2 fruit fly cellular contexts compared by ENCODE assay signal in genomic region chr3R:18168929-18169350, dm6.
A peak's percentile ranks its signal among the peaks of the same experiment; 100 is the strongest.
TF ChIP-seq lines count a peak whose summit lies in the region.

No protein-coding gene starts in this region.

TF ChIP-seq in whole organism, embryonic, 481 proteins besides CTCF, POLR2A, EP300 and RAD21 (continued from another document and continues in another):
- TF ChIP-seq so (GFP tag; IDR thresholded peaks at IDR 0.05; lab: Robert Waterston, UW) (no peak), ERR (GFP tag; optimal IDR thresholded peaks at IDR 0.05; lab: Kevin White, UChicago) (no peak), CG30403 (GFP tag; optimal IDR thresholded peaks at IDR 0.05; lab: Kevin White, UChicago) (no peak), Stat92E (GFP tag; optimal IDR thresholded peaks at IDR 0.05; lab: Kevin White, UChicago) (no peak), btn (GFP tag; optimal IDR thresholded peaks at IDR 0.05; lab: Kevin White, UChicago) (no peak), CoRest (tag; optimal IDR thresholded peaks at IDR 0.05; lab: Kevin White, UChicago) (peak; percentile 6), chif (GFP tag; optimal IDR thresholded peaks at IDR 0.05; lab: Kevin White, UChicago) (peak in 1 of 2 experiments; percentile 2), wdn (GFP tag; IDR thresholded peaks at IDR 0.05; lab: Robert Waterston, UW) (no peak), CG6683 (GFP tag; optimal IDR thresholded peaks at IDR 0.05; lab: Kevin White, UChicago) (no peak), vvl (GFP tag; IDR thresholded peaks at IDR 0.05; lab: Robert Waterston, UW) (no peak; the same call in 1 of the 2 replicates), Oaz (GFP tag; IDR thresholded peaks at IDR 0.05; lab: Robert Waterston, UW) (no peak), CG30431 (GFP tag; optimal IDR thresholded peaks at IDR 0.05; lab: Kevin White, UChicago) (no peak), CG6765 (GFP tag; optimal IDR thresholded peaks at IDR 0.05; lab: Kevin White, UChicago) (no peak), CG18262 (tag; optimal IDR thresholded peaks at IDR 0.05; lab: Kevin White, UChicago) (peak; percentile 51), CG1603 (tag; optimal IDR thresholded peaks at IDR 0.05; lab: Kevin White, UChicago) (peak; percentile 38), CG8478 (optimal IDR thresholded peaks at IDR 0.05; lab: Kevin White, UChicago) (no peak), CG15479 (GFP tag; optimal IDR thresholded peaks at IDR 0.05; lab: Kevin White, UChicago) (no peak), dysf (GFP tag; IDR thresholded peaks at IDR 0.05; lab: Robert Waterston, UW) (0 out of 3 replicates have a peak, but pooled peaks have one; percentile 46), Kr (GFP tag; optimal IDR thresholded peaks at IDR 0.05; lab: Kevin White, UChicago) (no peak), CG16815 (GFP tag; optimal IDR thresholded peaks at IDR 0.05; lab: Kevin White, UChicago) (no peak), CG2199 (GFP tag; IDR thresholded peaks at IDR 0.05; lab: Robert Waterston, UW) (peak; percentile 81; the same call in 2 of the 3 replicates), chm (GFP tag; IDR thresholded peaks at IDR 0.05; lab: Robert Waterston, UW) (no peak), CG17186 (GFP tag; optimal IDR thresholded peaks at IDR 0.05; lab: Kevin White, UChicago) (no peak), Side (GFP tag; optimal IDR thresholded peaks at IDR 0.05; lab: Kevin White, UChicago) (peak; percentile 7), CG15073 (GFP tag; optimal IDR thresholded peaks at IDR 0.05; lab: Kevin White, UChicago) (no peak), scrt (GFP tag; optimal IDR thresholded peaks at IDR 0.05; lab: Kevin White, UChicago) (no peak), Xbp1 (GFP tag; optimal IDR thresholded peaks at IDR 0.05; lab: Kevin White, UChicago) (peak; percentile 3), CG15011 (GFP tag; optimal IDR thresholded peaks at IDR 0.05; lab: Kevin White, UChicago) (no peak), CG3838 (GFP tag; optimal IDR thresholded peaks at IDR 0.05; lab: Kevin White, UChicago) (no peak), Xrp1 (GFP tag; IDR thresholded peaks at IDR 0.05; lab: Robert Waterston, UW) (0 out of 2 replicates have a peak, but pooled peaks have one; percentile 13), luna (GFP tag; optimal IDR thresholded peaks at IDR 0.05; lab: Kevin White, UChicago) (no peak), gem (tag; optimal IDR thresholded peaks at IDR 0.05; lab: Kevin White, UChicago) (peak; percentile 9), Hsf (GFP tag; optimal IDR thresholded peaks at IDR 0.05; lab: Kevin White, UChicago) (peak; percentile 10), mam (GFP tag; optimal IDR thresholded peaks at IDR 0.05; lab: Kevin White, UChicago) (no peak), Drgx (GFP tag; IDR thresholded peaks at IDR 0.05; lab: Robert Waterston, UW) (0 out of 2 replicates have a peak, but pooled peaks have one; percentile 30), wor (GFP tag; IDR thresholded peaks at IDR 0.05; lab: Robert Waterston, UW) (no peak), CG31365 (tag; optimal IDR thresholded peaks at IDR 0.05; lab: Kevin White, UChicago) (no peak), unpg (GFP tag; optimal IDR thresholded peaks at IDR 0.05; lab: Kevin White, UChicago) (peak; percentile 9), fru (optimal IDR thresholded peaks at IDR 0.05; lab: Kevin White, UChicago) (no peak), gcm (GFP tag; optimal IDR thresholded peaks at IDR 0.05; lab: Kevin White, UChicago) (no peak), CG10321 (GFP tag; IDR thresholded peaks at IDR 0.05; lab: Robert Waterston, UW) (no peak), crol (GFP tag; IDR thresholded peaks at IDR 0.05; lab: Robert Waterston, UW) (no peak), nerfin-2 (GFP tag; IDR thresholded peaks at IDR 0.05; lab: Robert Waterston, UW; ENCODE audit: partially characterized antibody) (no peak), CG3163 (GFP tag; optimal IDR thresholded peaks at IDR 0.05; lab: Kevin White, UChicago) (no peak), CG10979 (tag; optimal IDR thresholded peaks at IDR 0.05; lab: Kevin White, UChicago) (no peak), CG13624 (GFP tag; optimal IDR thresholded peaks at IDR 0.05; lab: Kevin White, UChicago) (no peak), MBD-R2 (GFP tag; IDR thresholded peaks at IDR 0.05; lab: Robert Waterston, UW) (no peak), Fer3 (tag; optimal IDR thresholded peaks at IDR 0.05; lab: Kevin White, UChicago) (peak; percentile 21), CG34376 (GFP tag; optimal IDR thresholded peaks at IDR 0.05; lab: Kevin White, UChicago) (no peak), Dll (GFP tag; IDR thresholded peaks at IDR 0.05; lab: Robert Waterston, UW; ENCODE audit: partially characterized antibody) (no peak), danr (GFP tag; IDR thresholded peaks at IDR 0.05; lab: Robert Waterston, UW) (no peak), CG30020 (tag; optimal IDR thresholded peaks at IDR 0.05; lab: Kevin White, UChicago) (no peak), zf30C (GFP tag; optimal IDR thresholded peaks at IDR 0.05; lab: Kevin White, UChicago) (no peak), Ada2b (GFP tag; IDR thresholded peaks at IDR 0.05; lab: Robert Waterston, UW) (no peak), CG2678 (tag; optimal IDR thresholded peaks at IDR 0.05; lab: Kevin White, UChicago) (peak; percentile 13), CG12104 (GFP tag; optimal IDR thresholded peaks at IDR 0.05; lab: Kevin White, UChicago) (no peak), Dp (GFP tag; optimal IDR thresholded peaks at IDR 0.05; lab: Kevin White, UChicago) (no peak), dm (GFP tag; optimal IDR thresholded peaks at IDR 0.05; lab: Kevin White, UChicago) (no peak), tna (GFP tag; IDR thresholded peaks at IDR 0.05; lab: Robert Waterston, UW; ENCODE audit: partially characterized antibody) (no peak), row (GFP tag; IDR thresholded peaks at IDR 0.05; lab: Robert Waterston, UW) (peak; percentile 28; the same call in 1 of the 3 replicates), Nf-YC (tag; optimal IDR thresholded peaks at IDR 0.05; lab: Kevin White, UChicago) (no peak), sc (optimal IDR thresholded peaks at IDR 0.05; lab: Kevin White, UChicago) (no peak), sc (GFP tag; optimal IDR thresholded peaks at IDR 0.05; lab: Kevin White, UChicago) (no peak), CG32532 (GFP tag; IDR thresholded peaks at IDR 0.05; lab: Robert Waterston, UW) (no peak), CG10147 (GFP tag; optimal IDR thresholded peaks at IDR 0.05; lab: Kevin White, UChicago) (no peak), az2 (GFP tag; optimal IDR thresholded peaks at IDR 0.05; lab: Kevin White, UChicago) (peak; percentile 9), CG14441 (GFP tag; IDR thresholded peaks at IDR 0.05; lab: Robert Waterston, UW) (no peak), CG1233 (GFP tag; optimal IDR thresholded peaks at IDR 0.05; lab: Kevin White, UChicago) (no peak)

TF ChIP-seq in whole organism, prepupa, 60 proteins besides CTCF, POLR2A, EP300 and RAD21 (continued from another document):
- TF ChIP-seq CG11762 (GFP tag; optimal IDR thresholded peaks at IDR 0.05; lab: Kevin White, UChicago; ENCODE audit: insufficient read depth) (peak; percentile 6), Eip78C (GFP tag; lab: Kevin White, UChicago) (peak; percentile 89), lz (GFP tag; optimal IDR thresholded peaks at IDR 0.05; lab: Kevin White, UChicago) (peak; percentile 32), Lpt (GFP tag; optimal IDR thresholded peaks at IDR 0.05; lab: Kevin White, UChicago) (no peak), fd85E (GFP tag; optimal IDR thresholded peaks at IDR 0.05; lab: Kevin White, UChicago) (no peak), salr (GFP tag; optimal IDR thresholded peaks at IDR 0.05; lab: Kevin White, UChicago) (peak in 1 of 2 experiments; percentile 22), CG32006 (GFP tag; optimal IDR thresholded peaks at IDR 0.05; lab: Kevin White, UChicago) (peak; percentile 44), CG10631 (GFP tag; optimal IDR thresholded peaks at IDR 0.05; lab: Kevin White, UChicago) (peak; percentile 35), CG8632 (GFP tag; optimal IDR thresholded peaks at IDR 0.05; lab: Kevin White, UChicago) (no peak), Gug (GFP tag; IDR thresholded peaks at IDR 0.05; lab: Robert Waterston, UW) (no peak), CG6854 (GFP tag; optimal IDR thresholded peaks at IDR 0.05; lab: Kevin White, UChicago) (no peak), Sox102F (GFP tag; optimal IDR thresholded peaks at IDR 0.05; lab: Kevin White, UChicago) (peak; percentile 10), Hr4 (GFP tag; optimal IDR thresholded peaks at IDR 0.05; lab: Kevin White, UChicago) (peak; percentile 16), topi (GFP tag; optimal IDR thresholded peaks at IDR 0.05; lab: Kevin White, UChicago) (peak; percentile 21), CG9139 (GFP tag; optimal IDR thresholded peaks at IDR 0.05; lab: Kevin White, UChicago) (no peak), CG6808 (GFP tag; optimal IDR thresholded peaks at IDR 0.05; lab: Kevin White, UChicago) (no peak), Hr38 (GFP tag; optimal IDR thresholded peaks at IDR 0.05; lab: Kevin White, UChicago) (no peak), Eip93F (GFP tag; optimal IDR thresholded peaks at IDR 0.05; lab: Kevin White, UChicago) (no peak), Ets21C (GFP tag; optimal IDR thresholded peaks at IDR 0.05; lab: Kevin White, UChicago) (no peak), vri (GFP tag; optimal IDR thresholded peaks at IDR 0.05; lab: Kevin White, UChicago) (peak; percentile 15), CG11294 (GFP tag; IDR thresholded peaks at IDR 0.05; lab: Robert Waterston, UW) (no peak), CG3032 (tag; optimal IDR thresholded peaks at IDR 0.05; lab: Kevin White, UChicago) (peak; percentile 28), acj6 (GFP tag; optimal IDR thresholded peaks at IDR 0.05; lab: Kevin White, UChicago) (peak; percentile 26), Ets96B (tag; optimal IDR thresholded peaks at IDR 0.05; lab: Kevin White, UChicago) (peak; percentile 23), dac (GFP tag; optimal IDR thresholded peaks at IDR 0.05; lab: Kevin White, UChicago) (no peak), CG34406 (GFP tag; optimal IDR thresholded peaks at IDR 0.05; lab: Kevin White, UChicago) (peak; percentile 2), dsx (GFP tag; optimal IDR thresholded peaks at IDR 0.05; lab: Kevin White, UChicago; ENCODE audit: poor library complexity, severe bottlenecking) (no peak), CG31627 (GFP tag; optimal IDR thresholded peaks at IDR 0.05; lab: Kevin White, UChicago) (peak; percentile 56), achi (GFP tag; optimal IDR thresholded peaks at IDR 0.05; lab: Kevin White, UChicago) (peak; percentile 47), Hr39 (GFP tag; optimal IDR thresholded peaks at IDR 0.05; lab: Kevin White, UChicago) (peak; percentile 27), CG6163 (GFP tag; IDR thresholded peaks at IDR 0.05; lab: Robert Waterston, UW) (0 out of 3 replicates have a peak, but pooled peaks have one; percentile 27), cyc (GFP tag; optimal IDR thresholded peaks at IDR 0.05; lab: Kevin White, UChicago) (peak; percentile 14), fkh (GFP tag; optimal IDR thresholded peaks at IDR 0.05; lab: Kevin White, UChicago) (no peak), Blimp-1 (GFP tag; optimal IDR thresholded peaks at IDR 0.05; lab: Kevin White, UChicago) (no peak), Sox15 (GFP tag; optimal IDR thresholded peaks at IDR 0.05; lab: Kevin White, UChicago) (no peak), CG6792 (GFP tag; optimal IDR thresholded peaks at IDR 0.05; lab: Kevin White, UChicago) (peak; percentile 3), OdsH (GFP tag; optimal IDR thresholded peaks at IDR 0.05; lab: Kevin White, UChicago) (peak; percentile 1), CG10669 (GFP tag; optimal IDR thresholded peaks at IDR 0.05; lab: Kevin White, UChicago) (peak; percentile 32)
